Fruit fly (Drosophila melanogaster) whole organism, adult: ENCODE measurements around the gene Edg78E.

Source experiments
- CG11617 ChIP-seq: fragments of 200-800 bp; sonication (Bioruptor generic); optimal IDR thresholded peaks from 2 replicates; lab custom pipeline; 2017; ENCODE audit warnings: mild to moderate bottlenecking, missing biosample characterization, missing genetic modification reagents, missing genetic modification characterization
- CG33017 ChIP-seq: fragments of 200-800 bp; sonication (Bioruptor generic); optimal IDR thresholded peaks from 2 replicates; lab custom pipeline; 2018; ENCODE audit warnings: missing biosample characterization, mild to moderate bottlenecking, missing genetic modification characterization, moderate library complexity
- CG7101 ChIP-seq: fragments of 200-800 bp; sonication (Bioruptor generic); optimal IDR thresholded peaks from 2 replicates; lab custom pipeline; 2018; ENCODE audit warnings: missing biosample characterization, mild to moderate bottlenecking, missing genetic modification characterization, moderate library complexity
- Clk ChIP-seq: fragments of 200-800 bp; sonication (Bioruptor generic); optimal IDR thresholded peaks from 2 replicates; lab custom pipeline; 2017; ENCODE audit warnings: missing biosample characterization, missing genetic modification characterization
- Crg-1 ChIP-seq: fragments of 200-800 bp; sonication (Bioruptor generic); optimal IDR thresholded peaks from 2 replicates; lab custom pipeline; 2016; ENCODE audit warnings: missing biosample characterization, missing genetic modification characterization
- Hr96 ChIP-seq: fragments of 200-800 bp; sonication (Bioruptor generic); optimal IDR thresholded peaks from 2 replicates; lab custom pipeline; 2016; ENCODE audit warnings: missing biosample characterization, missing genetic modification characterization
- Mnt ChIP-seq: fragments of 200-800 bp; sonication (Bioruptor generic); optimal IDR thresholded peaks from 2 replicates; lab custom pipeline; 2016; ENCODE audit warnings: missing biosample characterization, mild to moderate bottlenecking, missing genetic modification characterization
- bab1 ChIP-seq: fragments of 200-800 bp; sonication (Bioruptor generic); optimal IDR thresholded peaks from 3 replicates; lab custom pipeline; 2019; ENCODE audit warnings: missing biosample characterization, mild to moderate bottlenecking, missing genetic modification characterization, moderate library complexity
- kay ChIP-seq: fragments of 200-800 bp; sonication (Bioruptor generic); peaks from one replicate; lab custom pipeline; 2016; ENCODE audit warnings: missing biosample characterization, missing genetic modification characterization, borderline replicate concordance
- pad ChIP-seq: fragments of 200-800 bp; sonication (Bioruptor generic); optimal IDR thresholded peaks from 3 replicates; lab custom pipeline; 2017; ENCODE audit warnings: missing biosample characterization, missing genetic modification characterization, mild to moderate bottlenecking, moderate library complexity, missing genetic modification reagents
- toe ChIP-seq: fragments of 200-800 bp; sonication (Bioruptor generic); optimal IDR thresholded peaks from 2 replicates; lab custom pipeline; 2016; ENCODE audit warnings: missing biosample characterization, missing genetic modification characterization

DNA sequence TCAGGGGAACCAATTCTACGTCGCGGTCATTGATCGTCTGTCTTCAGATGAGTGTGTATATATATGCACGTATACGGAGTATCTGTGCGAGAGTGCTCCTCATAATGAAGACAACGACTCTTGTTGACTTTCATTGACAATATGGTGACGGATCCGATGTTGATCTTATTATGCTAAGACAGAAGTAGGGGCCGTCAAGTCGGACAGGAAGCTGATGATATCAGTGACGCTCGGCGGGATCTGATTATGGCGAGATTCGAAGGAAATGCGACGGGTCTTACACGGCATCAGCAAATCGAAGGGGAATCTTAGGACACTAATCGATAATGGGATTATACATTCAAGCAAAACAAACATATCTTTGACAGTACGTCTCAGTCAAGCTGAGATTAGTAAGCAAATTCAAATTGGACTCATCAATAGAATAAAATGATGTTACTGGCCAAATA lies 43.1 kb downstream of the Edg78E start:
- TF ChIP-seq pad (GFP tag; lab: Kevin White, UChicago): no peak
- TF ChIP-seq CG11617 (GFP tag; lab: Kevin White, UChicago): no peak
- TF ChIP-seq CG33017 (tag; lab: Kevin White, UChicago): no peak
- no peak for TF ChIP-seq Hr96 (GFP tag; lab: Kevin White, UChicago)
- TF ChIP-seq Mnt (GFP tag; lab: Kevin White, UChicago): no peak
- no peak for TF ChIP-seq Clk (GFP tag; lab: Kevin White, UChicago)
- TF ChIP-seq Crg-1: no peak
- TF ChIP-seq toe (GFP tag; lab: Kevin White, UChicago): no peak
- TF ChIP-seq bab1 (GFP tag; lab: Kevin White, UChicago): no peak
- no peak for TF ChIP-seq kay
- TF ChIP-seq CG7101 (tag; lab: Kevin White, UChicago): no peak
